Worm (Caenorhabditis elegans): Measurements from ENCODE around the gene F20C5.6.

F20C5.6 gene

ce11 chrIV:8772800-8773256, at the start of gene F20C5.6:
Gene F20C5.6 (minus strand): TSS chrIV:8773206.
- TF ChIP-seq gmeb-1 (tag; optimal IDR thresholded peaks at IDR 0.05): no peak
- TF ChIP-seq nhr-12 (tag; optimal IDR thresholded peaks at IDR 0.05): no peak
- no peak for TF ChIP-seq snpc-4 (tag; optimal IDR thresholded peaks at IDR 0.05)
- no peak for TF ChIP-seq lin-39 (tag; optimal IDR thresholded peaks at IDR 0.05)

ce11 chrIV:8822598-8822997, 49.6 kb upstream of the F20C5.6 start:
- TF ChIP-seq lin-13 (GFP tag; optimal IDR thresholded peaks at IDR 0.05): peak; percentile 13
- no peak for TF ChIP-seq zag-1 (tag; optimal IDR thresholded peaks at IDR 0.05)
- peak; percentile 41 for TF ChIP-seq nhr-25 (tag; optimal IDR thresholded peaks at IDR 0.05)
- TF ChIP-seq C34F6.9 (tag; optimal IDR thresholded peaks at IDR 0.05): no peak
- peak; percentile 8 for TF ChIP-seq fos-1 (tag; optimal IDR thresholded peaks at IDR 0.05)
- no peak for TF ChIP-seq nhr-237 (tag; optimal IDR thresholded peaks at IDR 0.05)
- no peak for TF ChIP-seq nhr-77 (tag; optimal IDR thresholded peaks at IDR 0.05)
- peak; percentile 41 for TF ChIP-seq sma-3 (GFP tag; optimal IDR thresholded peaks at IDR 0.05)
- TF ChIP-seq crh-2 (tag; optimal IDR thresholded peaks at IDR 0.05): peak; percentile 24
- TF ChIP-seq nhr-21 (tag; optimal IDR thresholded peaks at IDR 0.05): peak; percentile 25

ce11 chrIV:8821147-8821546, 48.1 kb upstream of the F20C5.6 start, which contains the start of gene T28C6.5:
Gene T28C6.5 (plus strand): TSS chrIV:8821447.
- TF ChIP-seq ama-1 (optimal IDR thresholded peaks at IDR 0.05) (no peak), nhr-77 (tag; optimal IDR thresholded peaks at IDR 0.05) (no peak), nhr-11 (tag; optimal IDR thresholded peaks at IDR 0.05) (no peak), dmd-4 (tag; optimal IDR thresholded peaks at IDR 0.05) (no peak), sma-3 (GFP tag; optimal IDR thresholded peaks at IDR 0.05) (no peak), nhr-21 (tag; optimal IDR thresholded peaks at IDR 0.05) (no peak), mdl-1 (tag; optimal IDR thresholded peaks at IDR 0.05) (no peak), nhr-23 (tag; optimal IDR thresholded peaks at IDR 0.05) (no peak)

DNA sequence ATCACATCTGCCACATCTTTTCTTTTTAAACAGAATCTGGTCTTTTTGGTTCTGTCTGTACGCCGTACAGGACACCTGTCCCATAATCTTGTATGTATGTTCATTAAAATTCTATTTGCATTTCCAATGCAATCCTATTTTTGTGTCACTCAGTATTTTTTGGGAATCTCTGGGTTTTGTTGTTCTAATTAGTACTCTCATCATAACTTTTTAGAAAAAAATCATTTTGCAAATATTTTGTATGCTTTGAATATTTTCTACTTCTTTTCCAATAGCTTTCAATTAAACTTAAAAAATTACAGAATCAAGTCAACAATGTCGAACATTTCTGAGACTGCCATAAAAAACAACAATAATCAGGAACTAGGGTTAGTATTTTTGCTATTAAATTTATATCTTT, 47.0 kb upstream of the F20C5.6 start, which contains the start of gene T28C6.3:
Gene T28C6.3, plus strand, starts transcription at position 301 of the 400 bp plus-strand sequence.
- no peak for TF ChIP-seq lin-13 (GFP tag; optimal IDR thresholded peaks at IDR 0.05)
- no peak for TF ChIP-seq alr-1 (tag; optimal IDR thresholded peaks at IDR 0.05)
- TF ChIP-seq ceh-16 (tag; optimal IDR thresholded peaks at IDR 0.05): no peak
- no peak for TF ChIP-seq nhr-21 (tag; optimal IDR thresholded peaks at IDR 0.05)
- no peak for TF ChIP-seq R02D3.7 (tag; optimal IDR thresholded peaks at IDR 0.05)
- TF ChIP-seq skn-1 (tag; optimal IDR thresholded peaks at IDR 0.05): no peak
- no peak for TF ChIP-seq C34F6.9 (tag; optimal IDR thresholded peaks at IDR 0.05)
- no peak for TF ChIP-seq nhr-12 (tag; optimal IDR thresholded peaks at IDR 0.05)
- no peak for TF ChIP-seq ztf-1 (GFP tag; conservative IDR thresholded peaks at IDR 0.05)
- no peak for TF ChIP-seq ZK546.5 (tag; optimal IDR thresholded peaks at IDR 0.05)
- TF ChIP-seq elt-3 (tag; optimal IDR thresholded peaks at IDR 0.05): no peak
- no peak for TF ChIP-seq ztf-4 (tag; optimal IDR thresholded peaks at IDR 0.05)
- TF ChIP-seq snpc-4 (tag; optimal IDR thresholded peaks at IDR 0.05): no peak
- no peak for TF ChIP-seq unc-39 (tag; optimal IDR thresholded peaks at IDR 0.05)
- TF ChIP-seq peb-1 (tag; optimal IDR thresholded peaks at IDR 0.05): no peak
- no peak for TF ChIP-seq nhr-25 (tag; optimal IDR thresholded peaks at IDR 0.05)
- TF ChIP-seq sem-4 (tag; optimal IDR thresholded peaks at IDR 0.05): no peak
- no peak for TF ChIP-seq lin-39 (tag; optimal IDR thresholded peaks at IDR 0.05)
- TF ChIP-seq ztf-11 (tag; optimal IDR thresholded peaks at IDR 0.05): no peak

- TF ChIP-seq nhr-25 (tag; optimal IDR thresholded peaks at IDR 0.05): peak; percentile 12
- no peak for TF ChIP-seq C34F6.9 (tag; optimal IDR thresholded peaks at IDR 0.05)
Measured at ce11 chrIV:8819471-8819870, 46.5 kb upstream of the F20C5.6 start.

ce11 chrIV:8817639-8818038, 44.6 kb upstream of the F20C5.6 start, which contains the start of gene T28C6.10:
Gene T28C6.10 (plus strand): TSS chrIV:8817939.
- TF ChIP-seq ZK546.5 (tag; optimal IDR thresholded peaks at IDR 0.05): no peak
- TF ChIP-seq egl-27 (tag; optimal IDR thresholded peaks at IDR 0.05): no peak
- TF ChIP-seq skn-1 (tag; optimal IDR thresholded peaks at IDR 0.05): no peak
- no peak for TF ChIP-seq C34F6.9 (tag; optimal IDR thresholded peaks at IDR 0.05)
- TF ChIP-seq mab-5 (tag; optimal IDR thresholded peaks at IDR 0.05): no peak
- TF ChIP-seq Y55F3AM.14 (GFP tag; optimal IDR thresholded peaks at IDR 0.05): no peak
- TF ChIP-seq nhr-6 (tag; optimal IDR thresholded peaks at IDR 0.05): no peak
- no peak for TF ChIP-seq dmd-4 (tag; optimal IDR thresholded peaks at IDR 0.05)
- no peak for TF ChIP-seq gmeb-1 (tag; optimal IDR thresholded peaks at IDR 0.05)
- no peak for TF ChIP-seq mdl-1 (tag; optimal IDR thresholded peaks at IDR 0.05)
- TF ChIP-seq ztf-4 (tag; optimal IDR thresholded peaks at IDR 0.05): no peak
- no peak for TF ChIP-seq nhr-10 (tag; optimal IDR thresholded peaks at IDR 0.05)
